Worm (Caenorhabditis elegans): ENCODE measurements around the gene C47E12.2.

DNA sequence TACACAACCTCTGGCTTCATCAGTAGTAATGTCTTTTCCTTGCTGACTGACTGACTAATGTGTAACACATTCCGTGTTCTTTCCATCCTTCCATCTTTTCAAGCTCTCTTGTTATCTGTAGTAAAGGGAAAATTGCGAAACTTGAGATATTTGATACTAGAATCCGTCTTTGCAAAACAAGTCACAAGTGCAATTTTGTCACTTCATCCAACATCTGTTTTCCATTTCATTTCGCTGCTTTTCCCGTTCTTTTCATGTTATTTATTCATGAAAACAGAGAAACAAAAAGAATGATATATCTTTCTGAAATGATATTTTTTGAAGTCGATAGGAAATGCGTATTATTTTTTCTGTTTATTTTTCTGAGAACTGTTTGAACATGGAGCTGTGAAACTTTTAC, 42.7 kb upstream of the C47E12.2 start:
- TF ChIP-seq B0035.1 (tag; optimal IDR thresholded peaks at IDR 0.05) = no peak
- no peak for TF ChIP-seq madf-6 (GFP tag; IDR thresholded peaks at IDR 0.05)
- no peak for TF ChIP-seq snpc-3.4 (tag; optimal IDR thresholded peaks at IDR 0.05)
- no peak for TF ChIP-seq tbp1 (GFP tag; optimal IDR thresholded peaks at IDR 0.05)
- no peak for TF ChIP-seq F49E8.2 (tag; optimal IDR thresholded peaks at IDR 0.05; ENCODE audit: insufficient read depth)
- no peak for TF ChIP-seq Y67H2A.10 (GFP tag; conservative IDR thresholded peaks at IDR 0.05)
- no peak for TF ChIP-seq ama-1 (optimal IDR thresholded peaks at IDR 0.05)
- no peak for TF ChIP-seq ama-1 (GFP tag; optimal IDR thresholded peaks at IDR 0.05)
- no peak for TF ChIP-seq dpl-1 (GFP tag; optimal IDR thresholded peaks at IDR 0.05)
- TF ChIP-seq B0261.1 (tag; optimal IDR thresholded peaks at IDR 0.05) = no peak
- no peak for TF ChIP-seq nhr-27 (tag; optimal IDR thresholded peaks at IDR 0.05)
- TF ChIP-seq nfya-1 (tag; optimal IDR thresholded peaks at IDR 0.05; ENCODE audit: borderline replicate concordance, insufficient read depth) = no peak
- no peak for TF ChIP-seq tlf-1 (GFP tag; optimal IDR thresholded peaks at IDR 0.05)
- no peak for TF ChIP-seq nhr-179 (tag; optimal IDR thresholded peaks at IDR 0.05)
- no peak for TF ChIP-seq ztf-22 (GFP tag; optimal IDR thresholded peaks at IDR 0.05)

Data from whole organism, young adult.